Worm (Caenorhabditis elegans): ENCODE measurements around the gene F08F3.10.
A peak's percentile ranks its signal among the peaks of the same experiment; 100 is the strongest.

Gene F08F3.10

ce11 chrV:5439068-5439467 lies 25.9 kb downstream of the F08F3.10 start, which contains the start of gene snpc-1.3:
Gene snpc-1.3 (minus strand): TSS chrV:5439168.
- TF ChIP-seq skn-1 (tag; optimal IDR thresholded peaks at IDR 0.05) (no peak), hmg-11 (tag; optimal IDR thresholded peaks at IDR 0.05) (no peak), egl-5 (tag; optimal IDR thresholded peaks at IDR 0.05) (no peak), elt-3 (tag; optimal IDR thresholded peaks at IDR 0.05) (no peak), ama-1 (optimal IDR thresholded peaks at IDR 0.05) (no peak), R02D3.7 (tag; optimal IDR thresholded peaks at IDR 0.05) (no peak)

ce11 chrV:5442366-5442765 lies 29.2 kb downstream of the F08F3.10 start:
- peak; percentile 15 for TF ChIP-seq nfya-1 (tag; optimal IDR thresholded peaks at IDR 0.05; ENCODE audit: insufficient read depth)
- TF ChIP-seq nhr-25 (tag; optimal IDR thresholded peaks at IDR 0.05) = no peak
- peak; percentile 46 for TF ChIP-seq lin-39 (tag; optimal IDR thresholded peaks at IDR 0.05)
- TF ChIP-seq unc-62 (GFP tag; optimal IDR thresholded peaks at IDR 0.05) = no peak
- no peak for TF ChIP-seq aly-2 (tag; optimal IDR thresholded peaks at IDR 0.05)

DNA sequence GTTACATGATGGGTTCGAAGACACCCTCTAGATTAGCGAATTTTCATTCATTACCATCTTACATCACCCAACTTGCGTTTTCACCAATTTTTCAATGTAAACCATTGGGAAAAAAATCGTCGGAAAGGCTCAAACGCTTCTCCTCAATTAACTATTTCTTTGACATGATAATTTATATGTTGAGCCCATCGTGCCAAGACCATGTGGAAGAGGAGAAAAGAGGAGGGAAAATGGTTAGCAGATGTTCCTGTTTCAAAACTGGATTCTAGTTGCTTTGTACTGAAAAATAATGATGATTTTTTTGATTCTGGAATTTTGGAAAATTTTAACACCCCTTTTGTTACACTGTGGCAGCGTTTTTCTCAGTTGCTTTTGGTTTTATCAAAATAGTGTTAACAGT lies 30.9 kb downstream of the F08F3.10 start:
- TF ChIP-seq nhr-77 (tag; optimal IDR thresholded peaks at IDR 0.05) = no peak
- no peak for TF ChIP-seq ceh-16 (tag; optimal IDR thresholded peaks at IDR 0.05)
- TF ChIP-seq elt-3 (tag; optimal IDR thresholded peaks at IDR 0.05) = no peak
- TF ChIP-seq nhr-25 (tag; optimal IDR thresholded peaks at IDR 0.05) = no peak

ce11 chrV:5445839-5446238 lies 32.7 kb downstream of the F08F3.10 start, which contains the start of gene F08F3.1:
Gene F08F3.1 (plus strand): TSS chrV:5446139.
- no peak for TF ChIP-seq ceh-82 (tag; optimal IDR thresholded peaks at IDR 0.05)
- TF ChIP-seq daf-12 (tag; optimal IDR thresholded peaks at IDR 0.05) = no peak
- no peak for TF ChIP-seq ZK546.5 (tag; optimal IDR thresholded peaks at IDR 0.05)
- TF ChIP-seq ztf-11 (tag; optimal IDR thresholded peaks at IDR 0.05) = no peak
- no peak for TF ChIP-seq nhr-43 (tag; optimal IDR thresholded peaks at IDR 0.05; ENCODE audit: poor library complexity, severe bottlenecking)
- TF ChIP-seq nhr-76 (tag; optimal IDR thresholded peaks at IDR 0.05) = no peak
- TF ChIP-seq nhr-12 (tag; optimal IDR thresholded peaks at IDR 0.05) = no peak
- no peak for TF ChIP-seq elt-1 (tag; optimal IDR thresholded peaks at IDR 0.05)
- TF ChIP-seq nhr-28 (tag; optimal IDR thresholded peaks at IDR 0.05) = no peak
- TF ChIP-seq R02D3.7 (tag; optimal IDR thresholded peaks at IDR 0.05) = no peak
- TF ChIP-seq nhr-77 (tag; optimal IDR thresholded peaks at IDR 0.05) = no peak
- TF ChIP-seq elt-2 (tag; optimal IDR thresholded peaks at IDR 0.05) = no peak
- no peak for TF ChIP-seq unc-62 (GFP tag; optimal IDR thresholded peaks at IDR 0.05)
- TF ChIP-seq pqm-1 (tag; optimal IDR thresholded peaks at IDR 0.05) = no peak

DNA sequence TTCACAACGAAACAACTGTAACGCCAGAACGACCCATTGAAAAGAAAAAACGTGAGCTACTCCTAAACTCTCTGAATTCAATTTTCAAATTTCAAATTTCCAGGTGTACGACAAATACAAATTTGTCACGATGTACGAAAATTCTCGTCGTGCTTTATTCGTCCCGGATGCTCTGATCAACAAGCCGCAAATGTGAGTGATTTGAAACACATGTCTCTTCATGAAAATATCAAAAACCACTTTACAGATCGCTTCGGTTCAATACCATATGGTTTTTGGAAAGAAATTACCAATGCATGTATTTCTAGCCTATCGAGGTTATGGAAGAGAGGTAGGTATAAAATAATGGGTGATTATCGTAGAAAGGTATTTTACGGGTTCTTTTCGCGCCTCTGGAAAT lies 33.9 kb downstream of the F08F3.10 start:
- TF ChIP-seq nhr-43 (tag; optimal IDR thresholded peaks at IDR 0.05; ENCODE audit: poor library complexity, severe bottlenecking) = no peak
- no peak for TF ChIP-seq elt-1 (tag; optimal IDR thresholded peaks at IDR 0.05)
- no peak for TF ChIP-seq R02D3.7 (tag; optimal IDR thresholded peaks at IDR 0.05)
- no peak for TF ChIP-seq ceh-9 (tag; optimal IDR thresholded peaks at IDR 0.05)
- no peak for TF ChIP-seq lsy-12 (tag; optimal IDR thresholded peaks at IDR 0.05)
- no peak for TF ChIP-seq unc-62 (GFP tag; optimal IDR thresholded peaks at IDR 0.05)
- TF ChIP-seq aly-2 (tag; optimal IDR thresholded peaks at IDR 0.05) = no peak
- TF ChIP-seq elt-3 (tag; optimal IDR thresholded peaks at IDR 0.05) = no peak
- no peak for TF ChIP-seq fos-1 (tag; optimal IDR thresholded peaks at IDR 0.05)
- TF ChIP-seq daf-12 (tag; optimal IDR thresholded peaks at IDR 0.05) = no peak
- no peak for TF ChIP-seq mml-1 (tag; optimal IDR thresholded peaks at IDR 0.05)
- TF ChIP-seq eor-1 (tag; optimal IDR thresholded peaks at IDR 0.05) = no peak
- TF ChIP-seq pqm-1 (tag; optimal IDR thresholded peaks at IDR 0.05) = no peak
- TF ChIP-seq lin-15B (tag; optimal IDR thresholded peaks at IDR 0.05) = no peak
- TF ChIP-seq nhr-76 (tag; optimal IDR thresholded peaks at IDR 0.05) = no peak
- TF ChIP-seq snpc-4 (tag; optimal IDR thresholded peaks at IDR 0.05) = no peak

DNA sequence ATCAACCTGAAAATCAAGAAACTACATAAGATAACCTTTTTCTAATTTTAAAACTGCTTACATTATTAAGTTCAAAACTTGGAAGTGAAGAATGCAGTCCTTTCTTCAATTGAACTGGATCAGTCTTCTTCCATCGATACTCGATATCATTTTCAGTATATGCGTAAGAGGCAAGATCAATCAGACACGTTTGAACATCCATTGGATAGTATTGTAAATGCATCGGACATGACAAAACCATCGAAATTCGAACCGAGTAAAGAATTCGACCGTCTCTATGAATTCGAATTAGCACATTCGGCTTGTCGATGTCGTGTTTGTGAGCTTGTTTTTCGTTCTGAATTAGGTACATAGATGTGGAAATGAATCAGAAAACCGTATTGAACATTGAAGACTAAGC lies 37.6 kb downstream of the F08F3.10 start:
- TF ChIP-seq ceh-9 (tag; optimal IDR thresholded peaks at IDR 0.05) (no peak), ama-1 (optimal IDR thresholded peaks at IDR 0.05) (no peak), nhr-25 (tag; optimal IDR thresholded peaks at IDR 0.05) (no peak), nhr-12 (tag; optimal IDR thresholded peaks at IDR 0.05) (no peak), lin-39 (tag; optimal IDR thresholded peaks at IDR 0.05) (no peak), fos-1 (tag; optimal IDR thresholded peaks at IDR 0.05) (no peak), jun-1 (tag; optimal IDR thresholded peaks at IDR 0.05) (no peak), elt-1 (tag; optimal IDR thresholded peaks at IDR 0.05) (no peak), sea-2 (GFP tag; optimal IDR thresholded peaks at IDR 0.05) (no peak), lsy-12 (tag; optimal IDR thresholded peaks at IDR 0.05) (no peak), tbx-2 (tag; optimal IDR thresholded peaks at IDR 0.05) (no peak), zag-1 (tag; optimal IDR thresholded peaks at IDR 0.05) (no peak), unc-39 (tag; optimal IDR thresholded peaks at IDR 0.05) (no peak), nhr-77 (tag; optimal IDR thresholded peaks at IDR 0.05) (no peak), nhr-67 (tag; optimal IDR thresholded peaks at IDR 0.05) (no peak), eor-1 (tag; optimal IDR thresholded peaks at IDR 0.05) (no peak), nhr-43 (tag; optimal IDR thresholded peaks at IDR 0.05; ENCODE audit: poor library complexity, severe bottlenecking) (no peak), mdl-1 (tag; optimal IDR thresholded peaks at IDR 0.05) (no peak)
